Worm (Caenorhabditis elegans) whole organism, L4 larva: Measurements from ENCODE around the gene R07E5.15.
A peak's percentile ranks its signal among the peaks of the same experiment; 100 is the strongest.

Experiments
- F10B5.3 ChIP-seq: sonication (generic microtip); optimal IDR thresholded peaks from 2 replicates; lab custom pipeline; 2016; ENCODE audit warnings: mild to moderate bottlenecking, missing genetic modification characterization, missing compliant biosample characterization
- F44E2.7 ChIP-seq: fragments of 200-800 bp; sonication (Bioruptor generic); IDR thresholded peaks from 2 replicates; pipeline ENCODE4 v2.1.2; 2022; ENCODE audit warnings: missing genetic modification characterization, missing compliant biosample characterization
- F49E8.2 ChIP-seq: sonication (generic microtip); optimal IDR thresholded peaks from 2 replicates; lab custom pipeline; 2016; ENCODE audit warnings: missing compliant biosample characterization, mild to moderate bottlenecking, missing genetic modification characterization, borderline replicate concordance
- R02D3.7 ChIP-seq: fragments of 150-350 bp; sonication (generic microtip); optimal IDR thresholded peaks from 3 replicates; lab custom pipeline; 2014; ENCODE audit warnings: missing biosample characterization, missing genetic modification characterization
- T20F7.1 ChIP-seq: fragments of 200-800 bp; sonication (Bioruptor generic); optimal IDR thresholded peaks from 2 replicates; lab custom pipeline; 2018; ENCODE audit warnings: mild to moderate bottlenecking, missing genetic modification characterization, missing compliant biosample characterization
- T26A8.4 ChIP-seq: fragments of 200-800 bp; sonication (Bioruptor generic); IDR thresholded peaks from 2 replicates; pipeline ENCODE4 v1.3.6; 2022; ENCODE audit warnings: missing genetic modification characterization, missing compliant biosample characterization
- ZK337.2 ChIP-seq: fragments of 200-800 bp; sonication (Bioruptor generic); IDR thresholded peaks from 2 replicates; pipeline ENCODE4 v1.3.6; 2022; ENCODE audit warnings: missing genetic modification reagents, missing genetic modification characterization, missing compliant biosample characterization
- aha-1 ChIP-seq: fragments of 150-350 bp; peaks from one replicate; lab custom pipeline; 2014; ENCODE audit warnings: missing biosample characterization, missing genetic modification characterization
- aly-2 ChIP-seq: sonication (generic microtip); optimal IDR thresholded peaks from 2 replicates; lab custom pipeline; 2018; ENCODE audit warnings: missing biosample characterization, missing genetic modification characterization
- ama-1 ChIP-seq: fragments of 150-350 bp; optimal IDR thresholded peaks from 2 replicates; lab custom pipeline; 2014; ENCODE audit warnings: inconsistent platforms, mixed read lengths
- arid-1 ChIP-seq: fragments of 200-800 bp; sonication (Bioruptor generic); conservative IDR thresholded peaks from 2 replicates; pipeline ENCODE4 v1.3.6; 2022; ENCODE audit warnings: missing genetic modification reagents, missing genetic modification characterization, missing compliant biosample characterization
- ceh-28 ChIP-seq: fragments of 150-350 bp; optimal IDR thresholded peaks from 2 replicates; lab custom pipeline; 2014; ENCODE audit warnings: missing biosample characterization, missing genetic modification reagents, missing genetic modification characterization
- ceh-32 ChIP-seq: sonication (generic microtip); optimal IDR thresholded peaks from 2 replicates; lab custom pipeline; 2016; ENCODE audit warnings: mild to moderate bottlenecking, missing genetic modification characterization, missing compliant biosample characterization; ENCODE audit not compliant: poor library complexity
- ceh-44 ChIP-seq: fragments of 200-800 bp; sonication (Bioruptor generic); IDR thresholded peaks from 2 replicates; pipeline ENCODE4 v1.3.6; 2022; ENCODE audit warnings: missing genetic modification reagents, missing genetic modification characterization, missing compliant biosample characterization
- ceh-82 ChIP-seq: sonication (generic microtip); optimal IDR thresholded peaks from 2 replicates; lab custom pipeline; 2017; ENCODE audit warnings: missing biosample characterization, missing genetic modification characterization
- ctbp-1 ChIP-seq: fragments of 200-800 bp; sonication (Bioruptor generic); IDR thresholded peaks from 2 replicates; pipeline ENCODE4 v1.3.6; 2022; ENCODE audit warnings: missing genetic modification reagents, missing genetic modification characterization, missing compliant biosample characterization
- dmd-6 ChIP-seq: fragments of 200-800 bp; sonication (Bioruptor generic); IDR thresholded peaks from 2 replicates; pipeline ENCODE4 v1.3.6; 2022; ENCODE audit warnings: missing genetic modification reagents, missing genetic modification characterization, missing compliant biosample characterization
- dmd-9 ChIP-seq: fragments of 200-800 bp; sonication (Bioruptor generic); IDR thresholded peaks from 2 replicates; pipeline ENCODE4 v1.3.6; 2022; ENCODE audit warnings: missing genetic modification reagents, missing genetic modification characterization, missing compliant biosample characterization
- dpl-1 ChIP-seq: fragments of 150-350 bp; optimal IDR thresholded peaks from 2 replicates; lab custom pipeline; 2014; ENCODE audit warnings: missing biosample characterization, missing genetic modification reagents, missing genetic modification characterization
- duxl-1 ChIP-seq: sonication (generic microtip); optimal IDR thresholded peaks from 2 replicates; lab custom pipeline; 2016; ENCODE audit warnings: mild to moderate bottlenecking, missing genetic modification characterization, moderate library complexity, missing compliant biosample characterization; ENCODE audit not compliant: poor library complexity
- egl-27 ChIP-seq: sonication (generic microtip); optimal IDR thresholded peaks from 3 replicates; lab custom pipeline; 2017; ENCODE audit warnings: missing biosample characterization, missing genetic modification reagents, missing genetic modification characterization
- fos-1 ChIP-seq: fragments of 150-350 bp; optimal IDR thresholded peaks from 2 replicates; lab custom pipeline; 2014; ENCODE audit warnings: missing biosample characterization, missing genetic modification characterization
- hmg-1.1 ChIP-seq: fragments of 200-800 bp; sonication (Bioruptor generic); IDR thresholded peaks from 2 replicates; pipeline ENCODE4 v1.3.6; 2022; ENCODE audit warnings: missing genetic modification reagents, missing genetic modification characterization, missing compliant biosample characterization
- lim-7 ChIP-seq: fragments of 200-800 bp; sonication (Bioruptor generic); IDR thresholded peaks from 2 replicates; pipeline ENCODE4 v1.3.6; 2022; ENCODE audit warnings: missing genetic modification characterization, missing compliant biosample characterization
- lin-29 ChIP-seq: fragments of 200-800 bp; sonication (Bioruptor generic); IDR thresholded peaks from 2 replicates; pipeline ENCODE4 v1.3.6; 2022; ENCODE audit warnings: missing genetic modification reagents, missing genetic modification characterization, missing compliant biosample characterization
- lin-39 ChIP-seq: fragments of 150-350 bp; optimal IDR thresholded peaks from 2 replicates; lab custom pipeline; 2014; ENCODE audit warnings: missing biosample characterization, missing genetic modification reagents, missing genetic modification characterization
- lir-3 ChIP-seq: sonication (generic microtip); optimal IDR thresholded peaks from 2 replicates; lab custom pipeline; 2016; ENCODE audit warnings: mild to moderate bottlenecking, missing genetic modification characterization, missing compliant biosample characterization
- mdl-1 ChIP-seq, 2 experiments: fragments of 150-350 bp in 1 of 2; sonication (generic microtip) in 1 of 2; optimal IDR thresholded peaks; 2 replicates each; lab custom pipeline; 2014 to 2017; ENCODE audit warnings: missing biosample characterization in 2 of 2, missing genetic modification characterization in 2 of 2
- mdt-29 ChIP-seq: fragments of 200-800 bp; sonication (Bioruptor generic); IDR thresholded peaks from 2 replicates; pipeline ENCODE4 v1.3.6; 2022; ENCODE audit warnings: missing genetic modification reagents, missing genetic modification characterization, missing compliant biosample characterization
- mes-2 ChIP-seq: sonication (generic microtip); optimal IDR thresholded peaks from 2 replicates; lab custom pipeline; 2016; ENCODE audit warnings: missing genotype, mild to moderate bottlenecking, missing genetic modification characterization, missing compliant biosample characterization; ENCODE audit not compliant: poor library complexity, severe bottlenecking
- nhr-10 ChIP-seq: fragments of 150-350 bp; optimal IDR thresholded peaks from 2 replicates; lab custom pipeline; 2014; ENCODE audit warnings: missing biosample characterization, missing genetic modification characterization
- nhr-102 ChIP-seq: sonication (generic microtip); optimal IDR thresholded peaks from 2 replicates; lab custom pipeline; 2016; ENCODE audit warnings: mild to moderate bottlenecking, missing genetic modification characterization, moderate library complexity, missing compliant biosample characterization
- nhr-111 ChIP-seq: fragments of 200-800 bp; sonication (Bioruptor generic); optimal IDR thresholded peaks from 2 replicates; lab custom pipeline; 2018; ENCODE audit warnings: mild to moderate bottlenecking, missing genetic modification characterization, missing compliant biosample characterization
- nhr-237 ChIP-seq: sonication (generic microtip); optimal IDR thresholded peaks from 2 replicates; lab custom pipeline; 2017; ENCODE audit warnings: missing biosample characterization, missing genetic modification characterization
- nhr-42 ChIP-seq: fragments of 200-800 bp; sonication (Bioruptor generic); IDR thresholded peaks from 2 replicates; pipeline ENCODE4 v1.3.6; 2022; ENCODE audit warnings: missing genetic modification characterization, missing compliant biosample characterization
- nhr-48 ChIP-seq: sonication (generic microtip); optimal IDR thresholded peaks from 2 replicates; lab custom pipeline; 2016; ENCODE audit warnings: mild to moderate bottlenecking, missing genetic modification characterization, missing compliant biosample characterization
- nhr-76 ChIP-seq: fragments of 150-350 bp; optimal IDR thresholded peaks from 2 replicates; lab custom pipeline; 2014; ENCODE audit warnings: missing biosample characterization, missing genetic modification characterization
- nhr-77 ChIP-seq: fragments of 150-350 bp; optimal IDR thresholded peaks from 2 replicates; lab custom pipeline; 2014; ENCODE audit warnings: missing biosample characterization, missing genetic modification characterization
- snpc-4 ChIP-seq: fragments of 150-350 bp; optimal IDR thresholded peaks from 2 replicates; lab custom pipeline; 2014; ENCODE audit warnings: missing biosample characterization, missing genetic modification characterization
- spr-1 ChIP-seq: sonication (generic microtip); optimal IDR thresholded peaks from 2 replicates; lab custom pipeline; 2016; ENCODE audit warnings: mild to moderate bottlenecking, missing genetic modification characterization, missing compliant biosample characterization
- spr-3 ChIP-seq: fragments of 200-800 bp; sonication (Bioruptor generic); optimal IDR thresholded peaks from 2 replicates; lab custom pipeline; 2018; ENCODE audit warnings: mild to moderate bottlenecking, missing genetic modification characterization, missing compliant biosample characterization
- tag-97 ChIP-seq: fragments of 200-800 bp; sonication (Bioruptor generic); IDR thresholded peaks from 2 replicates; pipeline ENCODE4 v1.3.6; 2022; ENCODE audit warnings: missing genetic modification characterization, missing compliant biosample characterization
- tra-1 ChIP-seq: fragments of 200-800 bp; sonication (Bioruptor generic); IDR thresholded peaks from 2 replicates; pipeline ENCODE4 v1.3.6; 2022; ENCODE audit warnings: missing genetic modification reagents, missing genetic modification characterization, missing compliant biosample characterization
- unc-62 ChIP-seq, 3 experiments: fragments of 150-350 bp in 1 of 3; sonication (generic microtip); optimal IDR thresholded peaks in 2 of 3; peaks in 1 of 3; 1 replicate in 1 of 3; 2 replicates in 2 of 3; lab custom pipeline; 2014 to 2017; ENCODE audit warnings: missing biosample characterization in 3 of 3, missing genetic modification characterization in 3 of 3, missing genetic modification reagents in 3 of 3, missing genotype in 1 of 3
- vab-7 ChIP-seq: fragments of 200-800 bp; sonication (Bioruptor generic); IDR thresholded peaks from 2 replicates; pipeline ENCODE4 v1.3.6; 2022; ENCODE audit warnings: missing genetic modification reagents, missing genetic modification characterization, missing compliant biosample characterization
- zfp-2 ChIP-seq: sonication (generic microtip); optimal IDR thresholded peaks from 2 replicates; lab custom pipeline; 2016; ENCODE audit warnings: mild to moderate bottlenecking, missing genetic modification characterization, missing compliant biosample characterization
- zip-11 ChIP-seq: fragments of 200-800 bp; sonication (Bioruptor generic); IDR thresholded peaks from 2 replicates; pipeline ENCODE4 v1.3.6; 2022; ENCODE audit warnings: missing genetic modification characterization, missing compliant biosample characterization

The R07E5.15 gene

ce11 chrIII:4444492-4444891 is 43.2 kb downstream of the R07E5.15 start:
- no peak for TF ChIP-seq spr-3
- peak; percentile 9 for TF ChIP-seq aha-1 (tag; lab: Kevin White, UChicago)

- no peak for TF ChIP-seq lir-3 (tag; lab: Kevin White, UChicago)
- no peak for TF ChIP-seq ceh-28 (tag; lab: Kevin White, UChicago)
- peak; percentile 9 for TF ChIP-seq aha-1 (tag; lab: Kevin White, UChicago)
- TF ChIP-seq unc-62 (GFP tag; optimal IDR thresholded peaks at IDR 0.05 in 1 of 2; lab: Kevin White, UChicago), result peak in 1 of 2 experiments; percentile 89
- no peak for TF ChIP-seq unc-62 (tag; optimal IDR thresholded peaks at IDR 0.05; lab: Kevin White, UChicago)
- TF ChIP-seq nhr-48 (tag; lab: Kevin White, UChicago), result no peak
- no peak for TF ChIP-seq vab-7
- TF ChIP-seq nhr-42 (GFP tag; lab: Robert Waterston, UW), result no peak
Observed at ce11 chrIII:4448029-4448428, 46.8 kb downstream of the R07E5.15 start.

- TF ChIP-seq lim-7 (GFP tag; lab: Robert Waterston, UW) (peak; percentile 61; the same call in 1 of the 2 replicates), nhr-10 (tag; lab: Kevin White, UChicago) (no peak), ama-1 (no peak), nhr-48 (tag; lab: Kevin White, UChicago) (peak; percentile 12), tra-1 (GFP tag; lab: Robert Waterston, UW) (no peak), F44E2.7 (GFP tag; lab: Robert Waterston, UW) (no peak), nhr-76 (tag; lab: Kevin White, UChicago) (no peak), tag-97 (no peak), egl-27 (tag; lab: Kevin White, UChicago) (no peak), dmd-6 (GFP tag; lab: Robert Waterston, UW) (peak; percentile 32; the same call in 1 of the 2 replicates), ceh-32 (tag; lab: Kevin White, UChicago) (no peak), ceh-44 (GFP tag; lab: Robert Waterston, UW) (no peak), snpc-4 (tag; lab: Kevin White, UChicago) (no peak), spr-3 (no peak), ceh-82 (tag; lab: Kevin White, UChicago) (no peak), arid-1 (GFP tag; lab: Robert Waterston, UW) (peak; percentile 71), T20F7.1 (GFP tag; lab: Kevin White, UChicago) (no peak), zip-11 (GFP tag; lab: Robert Waterston, UW) (no peak), ZK337.2 (no peak), nhr-77 (tag; lab: Kevin White, UChicago) (no peak), dpl-1 (no peak), lin-29 (GFP tag; lab: Robert Waterston, UW) (no peak), T26A8.4 (GFP tag; lab: Robert Waterston, UW) (no peak), mes-2 (peak; percentile 10), lin-39 (no peak), R02D3.7 (tag; lab: Kevin White, UChicago) (no peak), fos-1 (tag; lab: Kevin White, UChicago) (no peak), nhr-111 (no peak), nhr-102 (tag; lab: Kevin White, UChicago) (peak; percentile 26), F49E8.2 (tag; lab: Kevin White, UChicago) (peak; percentile 48), nhr-237 (tag; lab: Kevin White, UChicago) (no peak), aly-2 (tag; lab: Kevin White, UChicago) (no peak), ctbp-1 (no peak), mdl-1 (tag; optimal IDR thresholded peaks at IDR 0.05; lab: Kevin White, UChicago) (no peak), spr-1 (no peak), zfp-2 (tag; lab: Kevin White, UChicago) (no peak), unc-62 (GFP tag; optimal IDR thresholded peaks at IDR 0.05 in 1 of 2; lab: Kevin White, UChicago) (peak in 1 of 2 experiments; percentile 47), unc-62 (tag; optimal IDR thresholded peaks at IDR 0.05; lab: Kevin White, UChicago) (no peak), dmd-9 (no peak), mdt-29 (GFP tag; lab: Robert Waterston, UW) (0 out of 2 replicates have a peak, but pooled peaks have one; percentile 7), F10B5.3 (tag; lab: Kevin White, UChicago) (no peak), duxl-1 (tag; lab: Kevin White, UChicago) (no peak), hmg-1.1 (GFP tag; lab: Robert Waterston, UW) (no peak), lir-3 (tag; lab: Kevin White, UChicago) (no peak)
Observed at ce11 chrIII:4449357-4449756, 48.1 kb downstream of the R07E5.15 start.
